Fruit fly (Drosophila melanogaster) whole organism, adult: ENCODE data around the gene MED20.

Source experiments
- CG1620 ChIP-seq: fragments of 200-800 bp; sonication (Bioruptor generic); optimal IDR thresholded peaks from 2 replicates; lab custom pipeline; 2016; ENCODE audit warnings: missing biosample characterization, missing genetic modification characterization
- CG33017 ChIP-seq: fragments of 200-800 bp; sonication (Bioruptor generic); optimal IDR thresholded peaks from 2 replicates; lab custom pipeline; 2018; ENCODE audit warnings: missing biosample characterization, mild to moderate bottlenecking, missing genetic modification characterization, moderate library complexity
- Crg-1 ChIP-seq: fragments of 200-800 bp; sonication (Bioruptor generic); optimal IDR thresholded peaks from 2 replicates; lab custom pipeline; 2016; ENCODE audit warnings: missing biosample characterization, missing genetic modification characterization
- cnc ChIP-seq, 2 experiments: fragments of >200 bp; optimal IDR thresholded peaks; 2 replicates each; lab custom pipeline; 2017
- kay ChIP-seq: fragments of 200-800 bp; sonication (Bioruptor generic); peaks from one replicate; lab custom pipeline; 2016; ENCODE audit warnings: missing biosample characterization, missing genetic modification characterization, borderline replicate concordance
- ovo ChIP-seq: fragments of 200-800 bp; sonication (Bioruptor generic); optimal IDR thresholded peaks from 2 replicates; lab custom pipeline; 2016; ENCODE audit warnings: missing biosample characterization, missing genetic modification characterization
- tj ChIP-seq: fragments of 200-800 bp; sonication (Bioruptor generic); optimal IDR thresholded peaks from 3 replicates; lab custom pipeline; 2017; ENCODE audit warnings: missing biosample characterization, mild to moderate bottlenecking, missing genetic modification characterization, moderate library complexity

dm6 chr2L:8082692-8083412 is 10.2 kb upstream of the MED20 start, which contains the start of gene Mcr:
- no peak for TF ChIP-seq CG33017 (tag; lab: Kevin White, UChicago)
- no peak for TF ChIP-seq ovo
- TF ChIP-seq Crg-1 = no peak
- no peak for TF ChIP-seq CG1620 (GFP tag; lab: Kevin White, UChicago)
- TF ChIP-seq kay = no peak
- peak; percentile 4 for TF ChIP-seq tj (GFP tag; lab: Kevin White, UChicago)
- TF ChIP-seq cnc (optimal IDR thresholded peaks at IDR 0.05; lab: Kevin White, UChicago) = no peak
